Fruit fly (Drosophila melanogaster) Kc167 (cell line): ENCODE data around the gene CG6661.

Experiments
- h ChIP-seq: fragments of >200 bp; optimal IDR thresholded peaks from 3 replicates; lab custom pipeline; 2018; ENCODE audit warnings: missing external identifiers
- psq ChIP-seq: fragments of >200 bp; optimal IDR thresholded peaks from 2 replicates; lab custom pipeline; 2017; ENCODE audit warnings: missing external identifiers

DNA sequence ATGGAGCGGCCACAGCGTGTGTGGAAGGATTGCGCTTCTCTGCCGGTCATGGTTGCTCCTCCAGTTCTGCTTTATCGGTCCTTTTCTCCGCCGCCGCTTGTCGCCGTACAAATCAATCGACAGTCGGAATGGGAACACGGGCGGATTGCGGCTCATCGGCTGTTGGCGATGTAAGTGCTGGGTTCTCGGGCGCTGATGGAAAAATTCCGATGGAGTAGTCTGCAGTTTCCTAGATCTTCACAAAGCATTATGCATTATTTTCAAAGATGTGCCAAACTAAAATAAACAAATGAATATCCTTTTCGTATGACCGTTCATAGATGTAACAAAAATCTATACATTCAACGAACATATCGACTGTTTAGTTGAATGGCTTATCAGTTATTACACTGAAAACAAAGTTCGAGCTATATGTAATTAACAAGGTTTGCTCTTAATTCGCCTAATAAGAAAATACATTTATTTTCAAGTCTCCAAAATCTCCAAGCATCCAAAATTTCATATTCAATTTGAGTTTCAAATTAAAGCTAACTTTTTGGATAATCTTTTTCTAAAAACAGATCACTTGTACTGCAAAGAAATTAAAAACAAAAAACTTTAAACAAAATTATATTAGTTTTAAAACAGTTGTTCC, 15.2 kb downstream of the CG6661 start, which contains the start of gene Neurl4:
- TF ChIP-seq psq (lab: Kevin White, UChicago): no peak
- no peak for TF ChIP-seq h (lab: Kevin White, UChicago)
